Fruit fly (Drosophila melanogaster) whole organism, embryonic: ENCODE data around the gene Crg-1.

Experiments used
- CG1024 ChIP-seq: fragments of 200-800 bp; sonication (Bioruptor generic); IDR thresholded peaks from 2 replicates; pipeline ENCODE4 v1.3.6; 2022; ENCODE audit warnings: missing biosample characterization, missing genetic modification characterization
- CG13894 ChIP-seq: fragments of 200-800 bp; sonication (Bioruptor generic); optimal IDR thresholded peaks from 3 replicates; lab custom pipeline; 2018; ENCODE audit warnings: missing biosample characterization, mild to moderate bottlenecking, missing genetic modification characterization, moderate library complexity
- CG3407 ChIP-seq: fragments of 200-800 bp; sonication (Bioruptor generic); optimal IDR thresholded peaks from 2 replicates; lab custom pipeline; 2018; ENCODE audit warnings: missing biosample characterization, mild to moderate bottlenecking, missing genetic modification characterization
- CTCF ChIP-seq: fragments of 200-800 bp; sonication (Bioruptor generic); optimal IDR thresholded peaks from 2 replicates; lab custom pipeline; 2017; ENCODE audit warnings: missing biosample characterization, mild to moderate bottlenecking, missing genetic modification characterization, moderate library complexity
- Spps ChIP-seq: fragments of 200-800 bp; sonication (Bioruptor generic); optimal IDR thresholded peaks from 2 replicates; lab custom pipeline; 2018; ENCODE audit warnings: missing biosample characterization, mild to moderate bottlenecking, missing genetic modification characterization

- peak; percentile 38 for TF ChIP-seq CG13894 (tag; lab: Kevin White, UChicago)
- TF ChIP-seq Spps (tag; lab: Kevin White, UChicago) = no peak
- TF ChIP-seq CG1024 = no peak
- TF ChIP-seq CTCF (GFP tag; lab: Kevin White, UChicago) = no peak
- TF ChIP-seq CG3407 = no peak
Measured at dm6 chrX:3845340-3846161, 52.5 kb downstream of the Crg-1 start.
